Worm (Caenorhabditis elegans) whole organism, early embryonic: Measurements from ENCODE around the gene dod-24.

Source experiments
- B0310.2 ChIP-seq: sonication (generic microtip); optimal IDR thresholded peaks from 2 replicates; lab custom pipeline; 2016; ENCODE audit warnings: mild to moderate bottlenecking, missing genetic modification characterization, missing compliant biosample characterization
- aly-1 ChIP-seq: sonication (generic microtip); optimal IDR thresholded peaks from 2 replicates; lab custom pipeline; 2016; ENCODE audit warnings: missing genetic modification characterization, missing compliant biosample characterization
- ama-1 ChIP-seq: fragments of 150-350 bp; optimal IDR thresholded peaks from 2 replicates; lab custom pipeline; 2014
- ceh-13 ChIP-seq: fragments of 200-800 bp; sonication (Bioruptor generic); optimal IDR thresholded peaks from 2 replicates; lab custom pipeline; 2018; ENCODE audit warnings: mild to moderate bottlenecking, missing genetic modification characterization, missing compliant biosample characterization
- flt-1 ChIP-seq: fragments of 200-800 bp; sonication (Bioruptor generic); IDR thresholded peaks from 2 replicates; pipeline ENCODE4 v1.3.6; 2022; ENCODE audit warnings: missing genetic modification characterization, missing compliant biosample characterization
- hmbx-1 ChIP-seq: sonication (generic microtip); optimal IDR thresholded peaks from 2 replicates; lab custom pipeline; 2016; ENCODE audit warnings: mild to moderate bottlenecking, missing genetic modification characterization, missing compliant biosample characterization
- hmg-4 ChIP-seq: fragments of 200-800 bp; sonication (Bioruptor generic); optimal IDR thresholded peaks from 2 replicates; lab custom pipeline; 2018; ENCODE audit warnings: mild to moderate bottlenecking, missing genetic modification characterization, missing compliant biosample characterization
- pes-1 ChIP-seq: fragments of 200-800 bp; sonication (Bioruptor generic); IDR thresholded peaks from 2 replicates; pipeline ENCODE4 v1.3.6; 2022; ENCODE audit warnings: missing genetic modification reagents, missing genetic modification characterization, missing compliant biosample characterization
- sea-1 ChIP-seq: fragments of 200-800 bp; sonication (Bioruptor generic); conservative IDR thresholded peaks from 2 replicates; pipeline ENCODE4 v1.3.6; 2022; ENCODE audit warnings: missing genetic modification characterization, missing compliant biosample characterization
- tbx-11 ChIP-seq: fragments of 200-800 bp; sonication (Bioruptor generic); IDR thresholded peaks from 2 replicates; pipeline ENCODE4 v1.3.6; 2022; ENCODE audit warnings: missing genetic modification characterization, missing compliant biosample characterization
- tbx-37 ChIP-seq: fragments of 200-800 bp; sonication (Bioruptor generic); conservative IDR thresholded peaks from 2 replicates; pipeline ENCODE4 v1.3.6; 2022; ENCODE audit warnings: missing genetic modification reagents, missing genetic modification characterization, missing compliant biosample characterization
- tra-4 ChIP-seq: sonication (generic microtip); optimal IDR thresholded peaks from 2 replicates; lab custom pipeline; 2017; ENCODE audit warnings: missing genetic modification characterization, missing compliant biosample characterization

dod-24 gene

ce11 chrIV:12890445-12890844, 50.7 kb downstream of the dod-24 start, which contains the start of gene K08D8.6:
Gene K08D8.6, minus strand, starts transcription at chrIV:12890508.
- TF ChIP-seq sea-1 (GFP tag; lab: Robert Waterston, UW), result no peak
- TF ChIP-seq tra-4, result no peak
- TF ChIP-seq pes-1 (GFP tag; lab: Robert Waterston, UW), result no peak
- no peak for TF ChIP-seq tbx-11 (GFP tag; lab: Robert Waterston, UW)
- no peak for TF ChIP-seq tbx-37 (GFP tag; lab: Robert Waterston, UW)
- TF ChIP-seq flt-1 (GFP tag; lab: Robert Waterston, UW), result no peak
- no peak for TF ChIP-seq B0310.2
- TF ChIP-seq aly-1 (tag; lab: Kevin White, UChicago), result no peak
- TF ChIP-seq ama-1 (lab: Kevin White, UChicago), result no peak
- no peak for TF ChIP-seq ceh-13 (GFP tag; lab: Kevin White, UChicago)
- TF ChIP-seq hmg-4, result no peak
- TF ChIP-seq hmbx-1 (tag; lab: Kevin White, UChicago), result no peak
